Worm (Caenorhabditis elegans): ENCODE data around the gene nspb-5.

Gene nspb-5

DNA sequence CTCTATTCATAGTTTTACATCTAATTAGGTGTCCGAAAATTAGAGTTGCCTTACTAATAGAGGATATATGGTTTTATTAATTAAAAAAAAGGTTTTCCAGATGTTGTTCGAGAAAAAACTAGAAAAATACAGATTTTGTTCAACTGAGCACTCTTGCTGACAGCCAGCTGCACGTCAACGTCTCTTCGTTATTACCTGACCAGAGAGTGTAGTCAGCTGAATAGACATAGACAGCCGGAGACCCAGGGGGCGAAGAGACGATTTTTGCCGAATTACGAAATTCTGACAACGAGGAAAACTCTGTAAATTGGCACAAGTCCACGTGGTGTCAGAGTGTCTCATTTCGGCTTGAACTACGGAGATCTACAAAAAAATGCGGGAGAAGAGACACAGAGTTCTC, 19.8 kb downstream of the nspb-5 start:
- TF ChIP-seq nfya-1 (tag; optimal IDR thresholded peaks at IDR 0.05) (no peak), ztf-16 (tag; optimal IDR thresholded peaks at IDR 0.05) (no peak), ceh-31 (tag; optimal IDR thresholded peaks at IDR 0.05) (no peak), ceh-30 (tag; optimal IDR thresholded peaks at IDR 0.05) (no peak), dve-1 (tag; optimal IDR thresholded peaks at IDR 0.05) (no peak), unc-42 (tag; optimal IDR thresholded peaks at IDR 0.05) (no peak), unc-86 (tag; optimal IDR thresholded peaks at IDR 0.05) (no peak), pha-2 (tag; optimal IDR thresholded peaks at IDR 0.05) (no peak), sox-2 (GFP tag; IDR thresholded peaks at IDR 0.05) (no peak), ceh-6 (GFP tag; optimal IDR thresholded peaks at IDR 0.05) (no peak), C38D4.7 (GFP tag; optimal IDR thresholded peaks at IDR 0.05) (no peak), nhr-11 (tag; optimal IDR thresholded peaks at IDR 0.05) (no peak), pros-1 (tag; optimal IDR thresholded peaks at IDR 0.05) (no peak), che-1 (tag; optimal IDR thresholded peaks at IDR 0.05) (no peak), ceh-22 (tag; optimal IDR thresholded peaks at IDR 0.05) (no peak), dmd-4 (tag; optimal IDR thresholded peaks at IDR 0.05; ENCODE audit: borderline replicate concordance) (no peak), zip-5 (tag; optimal IDR thresholded peaks at IDR 0.05) (no peak), elt-4 (tag; optimal IDR thresholded peaks at IDR 0.05) (no peak), elt-2 (tag; optimal IDR thresholded peaks at IDR 0.05) (no peak)

DNA sequence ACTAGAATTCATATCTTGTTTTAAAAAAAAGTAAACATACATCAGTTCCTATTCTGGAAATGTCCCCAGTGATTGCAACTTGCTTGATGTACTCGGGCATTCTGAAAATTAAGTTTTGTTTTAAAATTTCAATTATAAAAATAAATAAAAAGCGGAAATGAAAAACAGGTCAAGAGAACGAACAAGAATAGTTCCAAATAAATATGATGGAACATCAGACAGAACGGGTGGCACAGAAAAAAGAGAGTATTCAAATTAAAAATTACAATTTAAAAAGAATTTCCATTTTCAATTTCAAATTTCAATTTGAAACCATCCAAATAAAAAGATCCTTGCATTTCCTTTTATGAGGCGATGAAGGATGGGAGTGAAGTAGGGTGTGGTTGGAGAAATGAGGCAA, 22.4 kb downstream of the nspb-5 start, which contains the start of gene C01B10.3:
TSS of gene C01B10.3 (minus strand) at position 101 of the 400 bp plus-strand sequence.
- TF ChIP-seq nfya-1 (tag; optimal IDR thresholded peaks at IDR 0.05) (no peak), mec-3 (tag; optimal IDR thresholded peaks at IDR 0.05; ENCODE audit: borderline replicate concordance) (no peak), ceh-2 (tag; optimal IDR thresholded peaks at IDR 0.05) (no peak), hlh-13 (GFP tag; optimal IDR thresholded peaks at IDR 0.05) (no peak), ttx-3 (tag; optimal IDR thresholded peaks at IDR 0.05) (no peak)

DNA sequence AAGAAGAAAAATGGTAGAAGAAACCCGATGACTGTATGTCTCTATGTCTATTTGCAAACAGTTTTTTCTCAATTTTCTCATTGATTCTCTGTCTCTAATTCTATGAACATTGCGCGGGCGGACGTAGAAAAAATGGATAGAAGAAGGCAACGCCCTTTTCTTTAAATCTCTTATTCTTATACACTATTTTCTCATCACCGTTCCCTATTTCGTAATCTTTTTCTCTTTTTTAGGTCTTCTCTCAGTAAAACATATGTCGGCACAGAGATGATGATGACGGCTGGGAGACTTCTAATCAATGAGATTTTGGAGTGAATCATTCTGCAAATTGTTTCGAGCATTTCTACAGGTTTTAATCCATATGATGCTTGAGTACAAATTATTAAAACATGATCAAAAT, 23.3 kb downstream of the nspb-5 start:
- TF ChIP-seq K09A11.1 (tag; optimal IDR thresholded peaks at IDR 0.05; ENCODE audit: insufficient read depth) (no peak), ama-1 (optimal IDR thresholded peaks at IDR 0.05) (no peak), mec-3 (tag; optimal IDR thresholded peaks at IDR 0.05; ENCODE audit: borderline replicate concordance) (no peak), ets-4 (tag; optimal IDR thresholded peaks at IDR 0.05) (no peak), nhr-11 (tag; optimal IDR thresholded peaks at IDR 0.05) (no peak), sox-4 (tag; optimal IDR thresholded peaks at IDR 0.05) (no peak), T23F11.4 (GFP tag; optimal IDR thresholded peaks at IDR 0.05) (no peak), nhr-232 (tag; optimal IDR thresholded peaks at IDR 0.05) (no peak), unc-55 (GFP tag; optimal IDR thresholded peaks at IDR 0.05) (no peak)

DNA sequence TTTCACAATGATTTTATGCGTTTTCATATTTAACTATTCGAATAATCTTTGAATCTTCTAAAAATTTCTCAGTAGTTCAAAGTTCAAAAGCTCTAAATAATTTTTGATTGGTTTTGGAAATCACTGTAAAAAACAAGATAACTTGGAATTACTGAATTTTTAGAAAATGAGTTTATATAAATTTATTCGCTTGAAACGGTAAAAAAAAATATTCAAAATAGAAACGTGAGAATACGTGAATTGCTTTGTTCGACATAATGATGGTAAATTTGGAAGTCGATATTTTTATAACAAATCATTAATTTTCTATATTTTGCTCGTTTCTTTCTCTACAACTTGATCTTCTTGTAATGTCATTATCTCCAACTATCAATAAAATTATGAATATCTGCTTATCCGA, 24.6 kb downstream of the nspb-5 start, which contains the start of gene C01B10.44:
TSS of gene C01B10.44 (plus strand) at position 301 of the 400 bp plus-strand sequence.
- no peak for TF ChIP-seq ceh-9 (tag; optimal IDR thresholded peaks at IDR 0.05)
- TF ChIP-seq rnt-1 (tag; optimal IDR thresholded peaks at IDR 0.05): no peak

DNA sequence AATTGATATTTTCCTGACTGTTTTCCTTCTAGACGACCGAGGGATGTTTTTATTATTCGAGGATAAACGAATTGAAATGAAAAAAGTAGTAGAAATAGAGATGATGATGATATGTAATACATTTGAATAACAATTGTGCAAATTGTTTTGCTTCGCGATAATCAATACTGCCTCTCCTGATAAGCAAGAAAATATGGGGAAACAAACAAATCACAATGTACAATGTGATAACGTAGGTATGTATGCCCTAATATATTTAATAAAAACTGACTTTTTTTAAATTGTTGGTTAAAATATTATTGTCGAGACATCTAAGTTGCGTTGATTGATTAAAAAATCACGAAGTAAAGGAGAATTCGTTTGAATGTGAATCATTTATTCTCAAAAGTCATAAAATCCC, 29.0 kb downstream of the nspb-5 start, which contains the start of gene cest-5.2:
TSS of gene cest-5.2 (minus strand) at position 128 of the 400 bp plus-strand sequence.
- TF ChIP-seq T23F11.4 (GFP tag; optimal IDR thresholded peaks at IDR 0.05): no peak
- TF ChIP-seq elt-2 (tag; optimal IDR thresholded peaks at IDR 0.05): peak; percentile 73

DNA sequence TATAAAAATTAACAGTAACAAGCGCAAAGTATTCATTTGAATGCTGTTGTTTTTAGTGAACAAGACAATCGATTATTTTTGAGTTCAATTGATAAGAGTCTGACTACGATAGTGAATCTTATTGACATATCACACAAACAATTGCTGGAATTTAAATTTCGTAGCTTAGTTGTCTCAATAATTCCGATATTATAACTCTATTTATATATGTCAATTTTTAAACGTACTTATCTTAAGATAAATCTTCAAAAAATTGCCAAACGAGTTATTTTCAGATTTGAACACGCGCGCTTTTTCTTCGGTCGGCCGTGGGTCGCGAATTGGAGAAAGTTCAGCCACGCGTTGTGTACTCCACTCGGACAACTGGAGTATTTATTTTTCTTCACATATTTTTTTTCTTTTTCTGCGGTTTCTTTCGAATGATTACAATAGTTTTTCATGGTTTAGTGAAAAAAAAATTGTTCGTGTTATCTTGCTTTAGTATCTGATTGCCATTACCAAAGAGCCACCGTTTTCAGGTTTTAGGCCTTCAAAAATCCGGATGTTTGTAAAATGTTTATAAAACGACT, 32.9 kb downstream of the nspb-5 start, which contains the start of the genes cest-5.1 and C01B10.9:
TSS of gene cest-5.1 (minus strand) at position 51 of the 569 bp plus-strand sequence.
TSS of gene C01B10.9 (plus strand) at position 519 of the 569 bp plus-strand sequence.
- TF ChIP-seq unc-42 (tag; optimal IDR thresholded peaks at IDR 0.05) (peak; percentile 56), ceh-19 (GFP tag; optimal IDR thresholded peaks at IDR 0.05) (no peak), pha-2 (tag; optimal IDR thresholded peaks at IDR 0.05) (peak; percentile 6), ceh-14 (tag; optimal IDR thresholded peaks at IDR 0.05) (peak; percentile 68), pha-4 (tag; optimal IDR thresholded peaks at IDR 0.05) (no peak), elt-4 (tag; optimal IDR thresholded peaks at IDR 0.05) (no peak), sdc-2 (tag; optimal IDR thresholded peaks at IDR 0.05) (peak; percentile 43), tbx-7 (tag; optimal IDR thresholded peaks at IDR 0.05) (peak; percentile 84), odd-2 (tag; optimal IDR thresholded peaks at IDR 0.05) (no peak), madf-2 (tag; optimal IDR thresholded peaks at IDR 0.05) (no peak), unc-55 (GFP tag; optimal IDR thresholded peaks at IDR 0.05) (no peak), K02D7.2 (tag; optimal IDR thresholded peaks at IDR 0.05) (no peak), syd-9 (tag; optimal IDR thresholded peaks at IDR 0.05) (no peak), pat-9 (tag; optimal IDR thresholded peaks at IDR 0.05) (no peak), hlh-13 (GFP tag; optimal IDR thresholded peaks at IDR 0.05) (no peak), lim-6 (tag; optimal IDR thresholded peaks at IDR 0.05) (peak; percentile 33), ceh-6 (GFP tag; optimal IDR thresholded peaks at IDR 0.05) (peak; percentile 6)

Data from whole organism, late embryonic.